Fruit fly (Drosophila melanogaster) whole organism, embryonic: ENCODE results near the gene JIL-1.

ENCODE experiments used
- B-H1 ChIP-seq: fragments of 200-800 bp; sonication (Bioruptor generic); IDR thresholded peaks from 3 replicates; pipeline ENCODE4 v1.3.6; 2022; ENCODE audit warnings: missing biosample characterization, missing genetic modification characterization
- B-H2 ChIP-seq: fragments of 200-800 bp; sonication (Bioruptor generic); optimal IDR thresholded peaks from 2 replicates; lab custom pipeline; 2018; ENCODE audit warnings: missing biosample characterization, mild to moderate bottlenecking, missing genetic modification characterization
- CG10979 ChIP-seq: fragments of 200-800 bp; sonication (Bioruptor generic); optimal IDR thresholded peaks from 2 replicates; lab custom pipeline; 2018; ENCODE audit warnings: missing biosample characterization, mild to moderate bottlenecking, missing genetic modification characterization, moderate library complexity
- CG12299 ChIP-seq: fragments of 200-800 bp; sonication (Bioruptor generic); optimal IDR thresholded peaks from 2 replicates; lab custom pipeline; 2018; ENCODE audit warnings: missing biosample characterization, mild to moderate bottlenecking, missing genetic modification characterization
- CG13296 ChIP-seq: fragments of 200-800 bp; sonication (Bioruptor generic); optimal IDR thresholded peaks from 3 replicates; lab custom pipeline; 2018; ENCODE audit warnings: missing biosample characterization, mild to moderate bottlenecking, missing genetic modification characterization
- CG14050 ChIP-seq: fragments of 200-800 bp; sonication (Bioruptor generic); IDR thresholded peaks from 3 replicates; pipeline ENCODE4 v1.3.6; 2022; ENCODE audit warnings: missing biosample characterization, missing genetic modification characterization
- CG1603 ChIP-seq: fragments of 200-800 bp; sonication (Bioruptor generic); optimal IDR thresholded peaks from 2 replicates; lab custom pipeline; 2019; ENCODE audit warnings: missing biosample characterization, mild to moderate bottlenecking, missing genetic modification characterization, moderate library complexity
- CG16779 ChIP-seq: fragments of 200-800 bp; sonication (Bioruptor generic); IDR thresholded peaks from 2 replicates; pipeline ENCODE4 v1.3.6; 2022; ENCODE audit warnings: missing biosample characterization, missing genetic modification characterization
- CG17328 ChIP-seq: fragments of 200-800 bp; sonication (Bioruptor generic); IDR thresholded peaks from 2 replicates; pipeline ENCODE4 v1.3.6; 2022; ENCODE audit warnings: missing biosample characterization, missing genetic modification characterization
- CG31388 ChIP-seq: fragments of 200-800 bp; sonication (Bioruptor generic); optimal IDR thresholded peaks from 2 replicates; lab custom pipeline; 2016; ENCODE audit warnings: missing biosample characterization, missing genetic modification characterization
- CG34376 ChIP-seq: fragments of 200-800 bp; sonication (Bioruptor generic); optimal IDR thresholded peaks from 2 replicates; lab custom pipeline; 2018; ENCODE audit warnings: missing biosample characterization, mild to moderate bottlenecking, missing genetic modification characterization
- CG4820 ChIP-seq: fragments of 200-800 bp; sonication (Bioruptor generic); optimal IDR thresholded peaks from 3 replicates; lab custom pipeline; 2016; ENCODE audit warnings: missing biosample characterization, missing genetic modification characterization
- CG8478 ChIP-seq: fragments of >200 bp; optimal IDR thresholded peaks from 2 replicates; lab custom pipeline; 2018
- CG9797 ChIP-seq: fragments of 200-800 bp; sonication (Bioruptor generic); optimal IDR thresholded peaks from 3 replicates; lab custom pipeline; 2018; ENCODE audit warnings: missing biosample characterization, mild to moderate bottlenecking, missing genetic modification characterization
- D19B ChIP-seq: fragments of 200-800 bp; sonication (Bioruptor generic); optimal IDR thresholded peaks from 2 replicates; lab custom pipeline; 2017; ENCODE audit warnings: missing biosample characterization, mild to moderate bottlenecking, missing genetic modification characterization
- Dbx ChIP-seq: fragments of 200-800 bp; sonication (Bioruptor generic); IDR thresholded peaks from 3 replicates; pipeline ENCODE4 v1.3.6; 2022; ENCODE audit warnings: missing biosample characterization, missing genetic modification characterization
- Dip2 ChIP-seq: fragments of 200-800 bp; sonication (Bioruptor generic); IDR thresholded peaks from 2 replicates; pipeline ENCODE4 v1.3.6; 2022; ENCODE audit warnings: missing biosample characterization, missing genetic modification characterization
- Doc2 ChIP-seq: fragments of 200-800 bp; sonication (Bioruptor generic); IDR thresholded peaks from 2 replicates; pipeline ENCODE4 v1.3.6; 2022; ENCODE audit warnings: missing biosample characterization, missing genetic modification characterization
- Hmx ChIP-seq: fragments of 200-800 bp; sonication (Bioruptor generic); optimal IDR thresholded peaks from 2 replicates; lab custom pipeline; 2016; ENCODE audit warnings: missing biosample characterization, missing genetic modification characterization
- Lim3 ChIP-seq: fragments of 200-800 bp; sonication (Bioruptor generic); IDR thresholded peaks from 2 replicates; pipeline ENCODE4 v1.3.6; 2022; ENCODE audit warnings: missing biosample characterization, missing genetic modification characterization
- MESR4 ChIP-seq: fragments of 200-800 bp; sonication (Bioruptor generic); optimal IDR thresholded peaks from 2 replicates; lab custom pipeline; 2018; ENCODE audit warnings: missing biosample characterization, mild to moderate bottlenecking, missing genetic modification characterization, moderate library complexity
- Meics ChIP-seq: fragments of 200-800 bp; sonication (Bioruptor generic); optimal IDR thresholded peaks from 2 replicates; lab custom pipeline; 2017; ENCODE audit warnings: missing biosample characterization, mild to moderate bottlenecking, missing genetic modification characterization
- Myb ChIP-seq: fragments of 200-800 bp; sonication (Bioruptor generic); optimal IDR thresholded peaks from 2 replicates; lab custom pipeline; 2016; ENCODE audit warnings: missing biosample characterization, missing genetic modification characterization
- NC2α ChIP-seq: fragments of 200-800 bp; sonication (Bioruptor generic); optimal IDR thresholded peaks from 2 replicates; lab custom pipeline; 2016; ENCODE audit warnings: missing biosample characterization, missing genetic modification characterization
- Opbp ChIP-seq: fragments of 200-800 bp; sonication (Bioruptor generic); IDR thresholded peaks from 3 replicates; pipeline ENCODE4 v1.3.6; 2022; ENCODE audit warnings: missing biosample characterization, missing genetic modification characterization; ENCODE audit not compliant: partially characterized antibody
- Pdp1 ChIP-seq, 2 experiments: fragments of 200-800 bp; sonication (Bioruptor generic); optimal IDR thresholded peaks; 3 replicates each; lab custom pipeline; 2016; ENCODE audit warnings: missing biosample characterization in 2 of 2, missing genetic modification characterization in 2 of 2, mild to moderate bottlenecking in 1 of 2, moderate library complexity in 1 of 2
- Poxn ChIP-seq: fragments of 200-800 bp; sonication (Bioruptor generic); IDR thresholded peaks from 2 replicates; pipeline ENCODE4 v1.3.6; 2022; ENCODE audit warnings: missing biosample characterization, missing genetic modification characterization
- Sry-β ChIP-seq: fragments of 200-800 bp; sonication (Bioruptor generic); optimal IDR thresholded peaks from 2 replicates; lab custom pipeline; 2018; ENCODE audit warnings: missing biosample characterization, mild to moderate bottlenecking, missing genetic modification characterization, moderate library complexity
- Usf ChIP-seq: fragments of 200-800 bp; sonication (Bioruptor generic); optimal IDR thresholded peaks from 2 replicates; lab custom pipeline; 2017; ENCODE audit warnings: missing genotype, missing biosample characterization, missing genetic modification characterization
- ac ChIP-seq: fragments of 200-800 bp; sonication (Bioruptor generic); optimal IDR thresholded peaks from 3 replicates; lab custom pipeline; 2017; ENCODE audit warnings: missing biosample characterization, mild to moderate bottlenecking, missing genetic modification characterization
- al ChIP-seq: fragments of 200-800 bp; sonication (Bioruptor generic); IDR thresholded peaks from 2 replicates; pipeline ENCODE4 v1.3.6; 2022; ENCODE audit warnings: missing biosample characterization, missing genetic modification characterization
- ash1 ChIP-seq: fragments of 200-800 bp; sonication (Bioruptor generic); optimal IDR thresholded peaks from 2 replicates; lab custom pipeline; 2018; ENCODE audit warnings: missing biosample characterization, mild to moderate bottlenecking, missing genetic modification characterization
- bab2 ChIP-seq: fragments of 200-800 bp; sonication (Bioruptor generic); optimal IDR thresholded peaks from 2 replicates; lab custom pipeline; 2016; ENCODE audit warnings: missing biosample characterization, missing genetic modification characterization
- bcd ChIP-seq: fragments of 200-800 bp; sonication (Bioruptor generic); optimal IDR thresholded peaks from 2 replicates; lab custom pipeline; 2017; ENCODE audit warnings: missing biosample characterization, mild to moderate bottlenecking, missing genetic modification characterization
- ci ChIP-seq: fragments of 200-800 bp; sonication (Bioruptor generic); IDR thresholded peaks from 3 replicates; pipeline ENCODE4 v1.3.6; 2022; ENCODE audit warnings: missing biosample characterization, missing genetic modification characterization
- cwo ChIP-seq: fragments of 200-800 bp; sonication (Bioruptor generic); optimal IDR thresholded peaks from 3 replicates; lab custom pipeline; 2017; ENCODE audit warnings: missing biosample characterization, missing genetic modification characterization, mild to moderate bottlenecking, moderate library complexity, missing genetic modification reagents
- ems ChIP-seq: fragments of 200-800 bp; sonication (Bioruptor generic); optimal IDR thresholded peaks from 3 replicates; lab custom pipeline; 2016; ENCODE audit warnings: missing biosample characterization, missing genetic modification characterization
- gfzf ChIP-seq: fragments of 200-800 bp; sonication (Bioruptor generic); optimal IDR thresholded peaks from 2 replicates; lab custom pipeline; 2016; ENCODE audit warnings: missing biosample characterization, mild to moderate bottlenecking, missing genetic modification characterization, moderate library complexity
- gro ChIP-seq: fragments of 200-800 bp; sonication (Bioruptor generic); optimal IDR thresholded peaks from 2 replicates; lab custom pipeline; 2016; ENCODE audit warnings: missing biosample characterization, missing genetic modification characterization
- gsb ChIP-seq: fragments of 200-800 bp; sonication (Bioruptor generic); IDR thresholded peaks from 2 replicates; pipeline ENCODE4 v1.3.6; 2022; ENCODE audit warnings: missing biosample characterization, missing genetic modification characterization
- kni ChIP-seq: fragments of 200-800 bp; sonication (Bioruptor generic); optimal IDR thresholded peaks from 3 replicates; lab custom pipeline; 2017; ENCODE audit warnings: mild to moderate bottlenecking, missing biosample characterization, missing genetic modification reagents, missing genetic modification characterization
- nau ChIP-seq: fragments of 200-800 bp; sonication (Bioruptor generic); optimal IDR thresholded peaks from 3 replicates; lab custom pipeline; 2017; ENCODE audit warnings: missing biosample characterization, mild to moderate bottlenecking, missing genetic modification characterization, missing genetic modification reagents
- rib ChIP-seq: fragments of 200-800 bp; sonication (Bioruptor generic); IDR thresholded peaks from 2 replicates; pipeline ENCODE4 v1.3.6; 2022; ENCODE audit warnings: missing biosample characterization, missing genetic modification characterization
- row ChIP-seq: fragments of 200-800 bp; sonication (Bioruptor generic); IDR thresholded peaks from 3 replicates; pipeline ENCODE4 v1.3.6; 2022; ENCODE audit warnings: missing biosample characterization, missing genetic modification characterization
- schlank ChIP-seq: fragments of 200-800 bp; sonication (Bioruptor generic); optimal IDR thresholded peaks from 2 replicates; lab custom pipeline; 2018; ENCODE audit warnings: missing biosample characterization, mild to moderate bottlenecking, missing genetic modification characterization
- sima ChIP-seq: fragments of 200-800 bp; sonication (Bioruptor generic); optimal IDR thresholded peaks from 2 replicates; lab custom pipeline; 2016; ENCODE audit warnings: missing biosample characterization, missing genetic modification characterization
- sna ChIP-seq: fragments of 200-800 bp; sonication (Bioruptor generic); IDR thresholded peaks from 2 replicates; pipeline ENCODE4 v1.3.6; 2022; ENCODE audit warnings: missing biosample characterization, missing genetic modification characterization; ENCODE audit not compliant: partially characterized antibody
- sob ChIP-seq: fragments of 200-800 bp; sonication (Bioruptor generic); IDR thresholded peaks from 2 replicates; pipeline ENCODE4 v1.3.6; 2022; ENCODE audit warnings: missing biosample characterization, missing genetic modification characterization
- stwl ChIP-seq: fragments of 200-800 bp; sonication (Bioruptor generic); optimal IDR thresholded peaks from 3 replicates; lab custom pipeline; 2018; ENCODE audit warnings: missing biosample characterization, mild to moderate bottlenecking, missing genetic modification characterization, moderate library complexity
- usp ChIP-seq: fragments of >200 bp; optimal IDR thresholded peaks from 2 replicates; lab custom pipeline; 2017; ENCODE audit warnings: missing biosample characterization, missing genetic modification characterization

JIL-1 gene

DNA sequence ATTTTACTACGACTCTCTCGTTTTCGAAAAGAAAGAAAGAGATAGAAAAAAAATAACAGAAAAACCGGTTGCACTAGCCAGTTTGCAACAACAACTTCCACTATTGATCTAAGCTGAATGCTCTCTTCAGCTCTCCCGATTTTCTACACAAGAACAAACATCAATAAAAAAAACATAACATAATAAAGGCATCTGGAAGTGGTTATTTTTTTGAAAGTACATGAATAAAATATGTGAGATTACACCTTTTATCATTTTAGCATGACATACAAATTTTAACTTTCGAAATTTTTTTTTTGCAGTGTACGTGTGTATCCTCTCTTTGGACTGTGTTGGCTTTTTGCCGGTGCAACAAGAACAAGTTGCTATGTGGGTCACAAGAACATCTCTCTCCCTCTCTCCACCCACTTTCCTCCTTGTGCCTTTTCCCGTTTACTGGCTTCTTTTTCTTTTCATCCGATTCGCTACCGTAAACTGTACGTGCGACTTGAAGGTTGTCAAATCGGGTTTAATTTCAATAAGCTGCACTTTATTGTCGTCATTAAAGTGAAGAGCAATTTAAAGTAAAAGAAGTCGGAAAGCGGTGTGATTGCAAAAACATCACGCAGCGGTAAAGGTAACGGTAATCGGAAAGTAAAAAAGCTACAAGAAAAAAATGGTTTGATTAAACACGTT, 8.3 kb downstream of the JIL-1 start (continued):
- peak; percentile 68 for TF ChIP-seq Sry-β (GFP tag; lab: Kevin White, UChicago)
- TF ChIP-seq CG8478 (lab: Kevin White, UChicago): no peak
- TF ChIP-seq ac (GFP tag; lab: Kevin White, UChicago): peak; percentile 90
- peak; percentile 80 for TF ChIP-seq Doc2 (GFP tag; lab: Robert Waterston, UW)
- TF ChIP-seq schlank (tag; lab: Kevin White, UChicago): peak; percentile 70
- TF ChIP-seq Lim3: peak; percentile 89
- TF ChIP-seq ci (GFP tag; lab: Robert Waterston, UW): peak; percentile 99
- peak; percentile 56 for TF ChIP-seq MESR4 (GFP tag; lab: Kevin White, UChicago)
- peak; percentile 95 for TF ChIP-seq bcd (GFP tag; lab: Kevin White, UChicago)
- peak; percentile 73 for TF ChIP-seq CG16779 (GFP tag; lab: Robert Waterston, UW)
- peak; percentile 95 for TF ChIP-seq sob (GFP tag; lab: Robert Waterston, UW)
- TF ChIP-seq usp: no peak
- peak; percentile 77 for TF ChIP-seq Usf (GFP tag; lab: Kevin White, UChicago)
- TF ChIP-seq Dip2 (GFP tag; lab: Robert Waterston, UW): peak; percentile 36; the same call in 1 of the 2 replicates
- TF ChIP-seq CG1603 (tag; lab: Kevin White, UChicago): peak; percentile 95
- no peak for TF ChIP-seq sna (GFP tag; lab: Robert Waterston, UW)
- TF ChIP-seq CG9797: peak; percentile 46
- TF ChIP-seq CG10979 (tag; lab: Kevin White, UChicago): peak; percentile 99
- TF ChIP-seq CG4820 (GFP tag; lab: Kevin White, UChicago): peak; percentile 97
- TF ChIP-seq Meics (GFP tag; lab: Kevin White, UChicago): peak; percentile 89
- peak; percentile 33 for TF ChIP-seq ash1
- TF ChIP-seq CG12299 (tag; lab: Kevin White, UChicago): peak; percentile 94
- peak; percentile 78 for TF ChIP-seq CG34376
- no peak for TF ChIP-seq nau (GFP tag; lab: Kevin White, UChicago)
- peak; percentile 89 for TF ChIP-seq rib (GFP tag; lab: Robert Waterston, UW)
- TF ChIP-seq Dbx (GFP tag; lab: Robert Waterston, UW): peak; percentile 82; the same call in 2 of the 3 replicates
- TF ChIP-seq Poxn: peak; percentile 53; the same call in 1 of the 2 replicates
- TF ChIP-seq gro (GFP tag; lab: Kevin White, UChicago): peak; percentile 82
- TF ChIP-seq Pdp1 (GFP tag; optimal IDR thresholded peaks at IDR 0.05; lab: Kevin White, UChicago): peak; percentile 95 to 97
- TF ChIP-seq Opbp (GFP tag; lab: Robert Waterston, UW): no peak
- peak; percentile 81 for TF ChIP-seq Myb (GFP tag; lab: Kevin White, UChicago)
- TF ChIP-seq sima (GFP tag; lab: Kevin White, UChicago): peak; percentile 91
- TF ChIP-seq NC2α (GFP tag; lab: Kevin White, UChicago): peak; percentile 95
- peak; percentile 93 for TF ChIP-seq CG14050 (GFP tag; lab: Robert Waterston, UW)
- TF ChIP-seq CG31388: peak; percentile 93
- TF ChIP-seq gfzf: peak; percentile 19
- TF ChIP-seq ems: peak; percentile 92
- peak; percentile 96 for TF ChIP-seq bab2
- TF ChIP-seq kni: peak; percentile 41
- peak; percentile 82 for TF ChIP-seq gsb (GFP tag; lab: Robert Waterston, UW)
- peak; percentile 99 for TF ChIP-seq CG17328
- TF ChIP-seq D19B (GFP tag; lab: Kevin White, UChicago): peak; percentile 66
- no peak for TF ChIP-seq B-H2
- peak; percentile 95 for TF ChIP-seq B-H1
- peak; percentile 62 for TF ChIP-seq stwl (tag; lab: Kevin White, UChicago)
- peak; percentile 84 for TF ChIP-seq al (GFP tag; lab: Robert Waterston, UW)
- TF ChIP-seq cwo (GFP tag; lab: Kevin White, UChicago): peak; percentile 91
- peak; percentile 89 for TF ChIP-seq Hmx
- TF ChIP-seq row (GFP tag; lab: Robert Waterston, UW): peak; percentile 97
- TF ChIP-seq CG13296 (GFP tag; lab: Kevin White, UChicago): peak; percentile 94
